Fruit fly (Drosophila melanogaster) whole organism, adult: Measurements from ENCODE around the gene CG7945.
A peak's percentile ranks its signal among the peaks of the same experiment; 100 is the strongest.

Source experiments
- CG11617 ChIP-seq: fragments of 200-800 bp; sonication (Bioruptor generic); optimal IDR thresholded peaks from 2 replicates; lab custom pipeline; 2017; ENCODE audit warnings: mild to moderate bottlenecking, missing biosample characterization, missing genetic modification reagents, missing genetic modification characterization
- CG12768 ChIP-seq: fragments of 200-800 bp; sonication (Bioruptor generic); optimal IDR thresholded peaks from 2 replicates; lab custom pipeline; 2017; ENCODE audit warnings: missing biosample characterization, missing genetic modification characterization, mild to moderate bottlenecking, moderate library complexity, missing genetic modification reagents
- CG14711 ChIP-seq: fragments of 200-800 bp; sonication (Bioruptor generic); optimal IDR thresholded peaks from 2 replicates; lab custom pipeline; 2018; ENCODE audit warnings: missing biosample characterization, mild to moderate bottlenecking, missing genetic modification characterization, moderate library complexity
- CG1620 ChIP-seq: fragments of 200-800 bp; sonication (Bioruptor generic); optimal IDR thresholded peaks from 2 replicates; lab custom pipeline; 2016; ENCODE audit warnings: missing biosample characterization, missing genetic modification characterization
- CG33017 ChIP-seq: fragments of 200-800 bp; sonication (Bioruptor generic); optimal IDR thresholded peaks from 2 replicates; lab custom pipeline; 2018; ENCODE audit warnings: missing biosample characterization, mild to moderate bottlenecking, missing genetic modification characterization, moderate library complexity
- CG5204 ChIP-seq: fragments of 200-800 bp; sonication (Bioruptor generic); optimal IDR thresholded peaks from 2 replicates; lab custom pipeline; 2016; ENCODE audit warnings: missing biosample characterization, missing genetic modification characterization
- CG7045 ChIP-seq: fragments of 200-800 bp; sonication (Bioruptor generic); optimal IDR thresholded peaks from 2 replicates; lab custom pipeline; 2017; ENCODE audit warnings: missing biosample characterization, mild to moderate bottlenecking, missing genetic modification characterization
- CG7101 ChIP-seq: fragments of 200-800 bp; sonication (Bioruptor generic); optimal IDR thresholded peaks from 2 replicates; lab custom pipeline; 2018; ENCODE audit warnings: missing biosample characterization, mild to moderate bottlenecking, missing genetic modification characterization, moderate library complexity
- Clk ChIP-seq: fragments of 200-800 bp; sonication (Bioruptor generic); optimal IDR thresholded peaks from 2 replicates; lab custom pipeline; 2017; ENCODE audit warnings: missing biosample characterization, missing genetic modification characterization
- Crg-1 ChIP-seq: fragments of 200-800 bp; sonication (Bioruptor generic); optimal IDR thresholded peaks from 2 replicates; lab custom pipeline; 2016; ENCODE audit warnings: missing biosample characterization, missing genetic modification characterization
- Hr96 ChIP-seq: fragments of 200-800 bp; sonication (Bioruptor generic); optimal IDR thresholded peaks from 2 replicates; lab custom pipeline; 2016; ENCODE audit warnings: missing biosample characterization, missing genetic modification characterization
- Mnt ChIP-seq: fragments of 200-800 bp; sonication (Bioruptor generic); optimal IDR thresholded peaks from 2 replicates; lab custom pipeline; 2016; ENCODE audit warnings: missing biosample characterization, mild to moderate bottlenecking, missing genetic modification characterization
- bab1 ChIP-seq: fragments of 200-800 bp; sonication (Bioruptor generic); optimal IDR thresholded peaks from 3 replicates; lab custom pipeline; 2019; ENCODE audit warnings: missing biosample characterization, mild to moderate bottlenecking, missing genetic modification characterization, moderate library complexity
- cic ChIP-seq: fragments of 200-800 bp; sonication (Bioruptor generic); optimal IDR thresholded peaks from 2 replicates; lab custom pipeline; 2017; ENCODE audit warnings: missing biosample characterization, mild to moderate bottlenecking, missing genetic modification characterization, moderate library complexity
- cnc ChIP-seq, 2 experiments: fragments of >200 bp; optimal IDR thresholded peaks; 2 replicates each; lab custom pipeline; 2017
- kay ChIP-seq: fragments of 200-800 bp; sonication (Bioruptor generic); peaks from one replicate; lab custom pipeline; 2016; ENCODE audit warnings: missing biosample characterization, missing genetic modification characterization, borderline replicate concordance
- ovo ChIP-seq: fragments of 200-800 bp; sonication (Bioruptor generic); optimal IDR thresholded peaks from 2 replicates; lab custom pipeline; 2016; ENCODE audit warnings: missing biosample characterization, missing genetic modification characterization
- pad ChIP-seq: fragments of 200-800 bp; sonication (Bioruptor generic); optimal IDR thresholded peaks from 3 replicates; lab custom pipeline; 2017; ENCODE audit warnings: missing biosample characterization, missing genetic modification characterization, mild to moderate bottlenecking, moderate library complexity, missing genetic modification reagents
- tj ChIP-seq: fragments of 200-800 bp; sonication (Bioruptor generic); optimal IDR thresholded peaks from 3 replicates; lab custom pipeline; 2017; ENCODE audit warnings: missing biosample characterization, mild to moderate bottlenecking, missing genetic modification characterization, moderate library complexity
- toe ChIP-seq: fragments of 200-800 bp; sonication (Bioruptor generic); optimal IDR thresholded peaks from 2 replicates; lab custom pipeline; 2016; ENCODE audit warnings: missing biosample characterization, missing genetic modification characterization

The CG7945 gene

DNA sequence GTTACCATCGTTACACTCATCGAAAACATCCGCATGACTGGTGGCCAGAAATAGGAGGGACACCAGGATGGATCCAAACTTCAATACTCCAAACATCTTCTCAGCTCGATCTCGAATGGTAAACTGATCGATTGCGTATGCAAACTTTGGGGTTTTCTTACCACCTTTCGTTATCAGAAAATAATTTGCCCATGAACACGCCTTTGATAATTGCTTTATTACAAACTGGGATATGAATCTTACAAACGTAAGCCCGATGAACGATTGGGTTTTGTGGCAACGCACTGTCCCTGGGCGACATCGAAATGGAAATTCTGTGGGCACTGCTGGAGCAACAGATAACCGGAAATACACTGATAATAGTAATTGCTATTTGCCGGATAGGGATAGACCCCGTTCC lies 2.8 kb upstream of the CG7945 start, which contains the start of gene CG33985:
TSS of gene CG33985 (minus strand) at position 101 of the 400 bp plus-strand sequence.
- no peak for TF ChIP-seq CG33017
- no peak for TF ChIP-seq Crg-1 (GFP tag; lab: Kevin White, UChicago)
- no peak for TF ChIP-seq toe (GFP tag; lab: Kevin White, UChicago)
- TF ChIP-seq CG7101, result no peak
- no peak for TF ChIP-seq ovo
- TF ChIP-seq Hr96 (GFP tag; lab: Kevin White, UChicago), result no peak
- no peak for TF ChIP-seq cic (GFP tag; lab: Kevin White, UChicago)
- TF ChIP-seq Clk, result no peak
- no peak for TF ChIP-seq tj (GFP tag; lab: Kevin White, UChicago)
- no peak for TF ChIP-seq bab1 (GFP tag; lab: Kevin White, UChicago)

DNA sequence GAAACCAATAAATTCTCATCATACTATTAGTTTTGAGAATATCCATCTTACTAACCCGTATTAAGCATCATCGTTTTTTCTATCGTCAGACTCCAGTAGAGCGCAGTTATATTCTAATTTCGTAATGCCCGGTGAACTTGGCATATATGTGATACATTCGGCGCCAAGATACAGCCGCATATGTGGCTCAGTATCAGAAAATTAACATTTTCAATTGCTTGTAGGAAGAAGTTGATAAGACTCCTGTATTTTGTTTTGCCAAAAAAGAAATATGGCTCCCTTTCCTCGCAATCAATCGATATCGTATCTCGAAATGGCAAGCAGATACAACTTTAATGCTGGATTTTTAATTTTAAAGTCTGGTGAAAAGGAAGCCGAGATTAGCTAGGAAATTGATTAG lies 1.2 kb upstream of the CG7945 start, which contains the start of gene CG33986:
TSS of gene CG33986 (minus strand) at position 101 of the 400 bp plus-strand sequence.
- no peak for TF ChIP-seq CG7045
- no peak for TF ChIP-seq cnc (optimal IDR thresholded peaks at IDR 0.05; lab: Kevin White, UChicago)
- no peak for TF ChIP-seq Mnt (GFP tag; lab: Kevin White, UChicago)
- TF ChIP-seq kay (GFP tag; lab: Kevin White, UChicago), result no peak
- TF ChIP-seq CG1620, result no peak
- TF ChIP-seq Hr96 (GFP tag; lab: Kevin White, UChicago), result no peak
- TF ChIP-seq CG11617 (GFP tag; lab: Kevin White, UChicago), result no peak
- TF ChIP-seq cic (GFP tag; lab: Kevin White, UChicago), result no peak
- TF ChIP-seq toe (GFP tag; lab: Kevin White, UChicago), result no peak
- no peak for TF ChIP-seq CG14711 (tag; lab: Kevin White, UChicago)
- TF ChIP-seq Crg-1 (GFP tag; lab: Kevin White, UChicago), result no peak
- TF ChIP-seq bab1 (GFP tag; lab: Kevin White, UChicago), result no peak
- TF ChIP-seq ovo, result no peak
- no peak for TF ChIP-seq CG5204 (GFP tag; lab: Kevin White, UChicago)
- no peak for TF ChIP-seq CG33017
- no peak for TF ChIP-seq Clk
- no peak for TF ChIP-seq CG7101
- TF ChIP-seq pad, result no peak
- no peak for TF ChIP-seq tj (GFP tag; lab: Kevin White, UChicago)

DNA sequence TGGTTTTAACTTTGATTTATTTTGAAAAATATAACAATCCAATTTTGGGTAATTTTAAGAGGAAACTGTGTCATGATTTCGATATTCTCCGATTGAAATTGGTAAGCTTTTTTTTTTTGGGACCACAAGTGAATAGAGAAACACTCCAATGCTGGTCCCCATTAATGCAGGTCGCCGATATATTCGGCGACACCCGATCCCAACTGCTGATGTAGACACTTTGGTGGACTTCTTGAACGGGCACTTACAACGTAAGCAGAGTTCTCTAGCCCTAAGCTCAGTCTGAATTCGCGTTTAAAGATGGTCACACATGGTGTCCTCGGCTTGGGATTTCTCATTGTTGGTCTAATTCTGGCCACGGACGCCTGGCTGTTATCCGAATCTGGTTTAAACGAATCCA lies 3.6 kb downstream of the CG7945 start, which contains the start of gene yellow-k:
TSS of gene yellow-k (plus strand) at position 301 of the 400 bp plus-strand sequence.
- TF ChIP-seq ovo (no peak), tj (GFP tag; lab: Kevin White, UChicago) (peak; percentile 82), bab1 (GFP tag; lab: Kevin White, UChicago) (peak; percentile 7), pad (no peak), CG7045 (no peak), CG7101 (no peak)

dm6 chr3L:15519920-15520319 lies 4.0 kb downstream of the CG7945 start:
- no peak for TF ChIP-seq CG1620
- no peak for TF ChIP-seq Clk
- no peak for TF ChIP-seq CG12768
- TF ChIP-seq Crg-1 (GFP tag; lab: Kevin White, UChicago), result no peak
- TF ChIP-seq CG14711 (tag; lab: Kevin White, UChicago), result no peak
- no peak for TF ChIP-seq cnc (optimal IDR thresholded peaks at IDR 0.05; lab: Kevin White, UChicago)
- TF ChIP-seq CG7101, result no peak
- no peak for TF ChIP-seq CG33017
- TF ChIP-seq cic (GFP tag; lab: Kevin White, UChicago), result no peak

dm6 chr3L:15519492-15519891 lies 4.4 kb downstream of the CG7945 start, which contains the start of gene mex1:
mex1 (minus strand) TSS chr3L:15519592.
- TF ChIP-seq ovo, result no peak
- TF ChIP-seq CG7045, result no peak
- no peak for TF ChIP-seq toe (GFP tag; lab: Kevin White, UChicago)
- no peak for TF ChIP-seq kay (GFP tag; lab: Kevin White, UChicago)
- no peak for TF ChIP-seq pad
- TF ChIP-seq CG5204 (GFP tag; lab: Kevin White, UChicago), result no peak
- TF ChIP-seq Clk, result no peak
- no peak for TF ChIP-seq tj (GFP tag; lab: Kevin White, UChicago)
- no peak for TF ChIP-seq Hr96 (GFP tag; lab: Kevin White, UChicago)
- no peak for TF ChIP-seq CG7101
- no peak for TF ChIP-seq Mnt (GFP tag; lab: Kevin White, UChicago)
- no peak for TF ChIP-seq cic (GFP tag; lab: Kevin White, UChicago)

DNA sequence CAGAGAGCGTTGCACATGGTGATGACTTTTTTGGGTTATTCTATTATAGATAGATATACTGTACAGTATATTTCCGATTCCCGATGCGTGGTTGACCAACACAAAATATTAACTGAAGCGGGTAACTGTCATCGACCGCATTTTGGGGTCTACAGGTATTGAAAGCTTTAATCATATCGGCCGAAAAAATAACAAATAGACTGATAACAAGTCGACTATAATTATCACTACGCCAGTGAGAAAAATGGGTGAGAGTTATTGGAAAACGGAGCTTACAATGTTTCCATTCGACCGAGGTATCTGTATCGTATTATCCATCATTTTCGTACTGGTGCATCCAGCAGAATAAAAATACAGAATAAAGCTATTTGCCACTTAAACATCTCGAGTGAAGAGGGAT lies 5.6 kb downstream of the CG7945 start:
- TF ChIP-seq Clk (no peak), pad (no peak), kay (GFP tag; lab: Kevin White, UChicago) (peak; percentile 8), toe (GFP tag; lab: Kevin White, UChicago) (no peak), cic (GFP tag; lab: Kevin White, UChicago) (peak; percentile 33), Mnt (GFP tag; lab: Kevin White, UChicago) (peak; percentile 35)

dm6 chr3L:15517508-15517907 lies 6.4 kb downstream of the CG7945 start:
- TF ChIP-seq Hr96 (GFP tag; lab: Kevin White, UChicago) (no peak), CG7101 (no peak), CG33017 (no peak), kay (GFP tag; lab: Kevin White, UChicago) (peak; percentile 50), CG5204 (GFP tag; lab: Kevin White, UChicago) (no peak), cic (GFP tag; lab: Kevin White, UChicago) (peak; percentile 12), CG12768 (no peak)
